Worm (Caenorhabditis elegans) whole organism, L4 larva: Measurements from ENCODE around the gene C49G7.7.

ENCODE experiments used
- D1046.2 ChIP-seq: fragments of 200-800 bp; sonication (Bioruptor generic); IDR thresholded peaks from 2 replicates; pipeline ENCODE4 v1.3.6; 2022; ENCODE audit warnings: missing genetic modification characterization, missing compliant biosample characterization
- F10B5.3 ChIP-seq: sonication (generic microtip); optimal IDR thresholded peaks from 2 replicates; lab custom pipeline; 2016; ENCODE audit warnings: mild to moderate bottlenecking, missing genetic modification characterization, missing compliant biosample characterization
- F37D6.2 ChIP-seq: sonication (generic microtip); optimal IDR thresholded peaks from 2 replicates; lab custom pipeline; 2016; ENCODE audit warnings: mild to moderate bottlenecking, missing genetic modification characterization, missing compliant biosample characterization
- T26A8.4 ChIP-seq: fragments of 200-800 bp; sonication (Bioruptor generic); IDR thresholded peaks from 2 replicates; pipeline ENCODE4 v1.3.6; 2022; ENCODE audit warnings: missing genetic modification characterization, missing compliant biosample characterization
- Y48G9A.11 ChIP-seq: fragments of 200-800 bp; sonication (Bioruptor generic); IDR thresholded peaks from 2 replicates; pipeline ENCODE4 v1.3.6; 2022; ENCODE audit warnings: missing genetic modification reagents, missing genetic modification characterization, missing compliant biosample characterization
- Y5F2A.4 ChIP-seq: fragments of 200-800 bp; sonication (Bioruptor generic); optimal IDR thresholded peaks from 2 replicates; lab custom pipeline; 2018; ENCODE audit warnings: mild to moderate bottlenecking, missing genetic modification characterization, missing compliant biosample characterization
- Y75B8A.6 ChIP-seq: fragments of 200-800 bp; sonication (Bioruptor generic); IDR thresholded peaks from 2 replicates; pipeline ENCODE4 v1.3.6; 2022; ENCODE audit warnings: missing genetic modification reagents, missing genetic modification characterization, missing compliant biosample characterization
- ZK337.2 ChIP-seq: fragments of 200-800 bp; sonication (Bioruptor generic); IDR thresholded peaks from 2 replicates; pipeline ENCODE4 v1.3.6; 2022; ENCODE audit warnings: missing genetic modification reagents, missing genetic modification characterization, missing compliant biosample characterization
- ZK546.5 ChIP-seq, 2 experiments: sonication (generic microtip); optimal IDR thresholded peaks; 2 replicates each; lab custom pipeline; 2017; ENCODE audit warnings: missing biosample characterization in 2 of 2, missing genetic modification characterization in 2 of 2
- aha-1 ChIP-seq: fragments of 150-350 bp; peaks from one replicate; lab custom pipeline; 2014; ENCODE audit warnings: missing biosample characterization, missing genetic modification characterization
- ama-1 ChIP-seq: fragments of 150-350 bp; optimal IDR thresholded peaks from 2 replicates; lab custom pipeline; 2014; ENCODE audit warnings: inconsistent platforms, mixed read lengths
- attf-4 ChIP-seq: sonication (generic microtip); optimal IDR thresholded peaks from 3 replicates; lab custom pipeline; 2017; ENCODE audit warnings: missing biosample characterization, missing genetic modification characterization
- ceh-20 ChIP-seq: fragments of 200-800 bp; sonication (Bioruptor generic); IDR thresholded peaks from 2 replicates; pipeline ENCODE4 v1.3.6; 2022; ENCODE audit warnings: missing genetic modification reagents, missing genetic modification characterization, missing compliant biosample characterization
- ceh-28 ChIP-seq: fragments of 150-350 bp; optimal IDR thresholded peaks from 2 replicates; lab custom pipeline; 2014; ENCODE audit warnings: missing biosample characterization, missing genetic modification reagents, missing genetic modification characterization
- ceh-44 ChIP-seq: fragments of 200-800 bp; sonication (Bioruptor generic); IDR thresholded peaks from 2 replicates; pipeline ENCODE4 v1.3.6; 2022; ENCODE audit warnings: missing genetic modification reagents, missing genetic modification characterization, missing compliant biosample characterization
- ceh-62 ChIP-seq: sonication (generic microtip); optimal IDR thresholded peaks from 2 replicates; lab custom pipeline; 2017; ENCODE audit warnings: missing biosample characterization, missing genetic modification characterization
- ctbp-1 ChIP-seq: fragments of 200-800 bp; sonication (Bioruptor generic); IDR thresholded peaks from 2 replicates; pipeline ENCODE4 v1.3.6; 2022; ENCODE audit warnings: missing genetic modification reagents, missing genetic modification characterization, missing compliant biosample characterization
- daf-12 ChIP-seq: fragments of 150-350 bp; optimal IDR thresholded peaks from 2 replicates; lab custom pipeline; 2014; ENCODE audit warnings: missing biosample characterization, missing genetic modification reagents, missing genetic modification characterization
- daf-16 ChIP-seq, 3 experiments: sonication (generic microtip); optimal IDR thresholded peaks; 2 replicates each; lab custom pipeline; 2016 to 2017; ENCODE audit warnings: missing genetic modification characterization in 3 of 3, missing genetic modification reagents in 3 of 3, mild to moderate bottlenecking in 2 of 3, missing compliant biosample characterization in 2 of 3, missing biosample characterization in 1 of 3, moderate library complexity in 1 of 3
- dpl-1 ChIP-seq: fragments of 150-350 bp; optimal IDR thresholded peaks from 2 replicates; lab custom pipeline; 2014; ENCODE audit warnings: missing biosample characterization, missing genetic modification reagents, missing genetic modification characterization
- egl-27 ChIP-seq: sonication (generic microtip); optimal IDR thresholded peaks from 3 replicates; lab custom pipeline; 2017; ENCODE audit warnings: missing biosample characterization, missing genetic modification reagents, missing genetic modification characterization
- fkh-10 ChIP-seq: fragments of 150-350 bp; optimal IDR thresholded peaks from 2 replicates; lab custom pipeline; 2014; ENCODE audit warnings: missing biosample characterization, missing genetic modification reagents, missing genetic modification characterization
- gei-8 ChIP-seq: fragments of 200-800 bp; sonication (Bioruptor generic); optimal IDR thresholded peaks from 2 replicates; lab custom pipeline; 2018; ENCODE audit warnings: mild to moderate bottlenecking, missing genetic modification characterization, missing compliant biosample characterization
- hif-1 ChIP-seq, 2 experiments: sonication (generic microtip); optimal IDR thresholded peaks; 2 replicates each; lab custom pipeline; 2016 to 2017; ENCODE audit warnings: missing compliant biosample characterization in 2 of 2, missing genetic modification characterization in 2 of 2, missing genetic modification reagents in 2 of 2, missing genotype in 2 of 2, mild to moderate bottlenecking in 1 of 2
- hlh-30 ChIP-seq: sonication (generic microtip); optimal IDR thresholded peaks from 2 replicates; lab custom pipeline; 2017; ENCODE audit warnings: antibody characterized with exemption, mild to moderate bottlenecking, missing genetic modification characterization, missing compliant biosample characterization; ENCODE audit not compliant: insufficient read depth
- jun-1 ChIP-seq: fragments of 150-350 bp; optimal IDR thresholded peaks from 2 replicates; lab custom pipeline; 2014; ENCODE audit warnings: missing biosample characterization, missing genetic modification reagents, missing genetic modification characterization
- lin-1 ChIP-seq: fragments of 200-800 bp; sonication (Bioruptor generic); IDR thresholded peaks from 2 replicates; pipeline ENCODE4 v1.3.6; 2022; ENCODE audit warnings: missing genetic modification reagents, missing genetic modification characterization, missing compliant biosample characterization
- lin-13 ChIP-seq: fragments of 150-350 bp; optimal IDR thresholded peaks from 2 replicates; lab custom pipeline; 2014; ENCODE audit warnings: missing biosample characterization, missing genetic modification reagents, missing genetic modification characterization
- lin-15B ChIP-seq: fragments of 150-350 bp; sonication (generic microtip); optimal IDR thresholded peaks from 3 replicates; lab custom pipeline; 2014; ENCODE audit warnings: missing biosample characterization, missing genetic modification characterization
- lir-3 ChIP-seq: sonication (generic microtip); optimal IDR thresholded peaks from 2 replicates; lab custom pipeline; 2016; ENCODE audit warnings: mild to moderate bottlenecking, missing genetic modification characterization, missing compliant biosample characterization
- lsy-2 ChIP-seq, 2 experiments: fragments of 150-350 bp in 1 of 2; sonication (generic microtip) in 1 of 2; optimal IDR thresholded peaks; 2 replicates each; lab custom pipeline; 2014 to 2017; ENCODE audit warnings: missing biosample characterization in 2 of 2, missing genetic modification characterization in 2 of 2
- madf-5 ChIP-seq, 2 experiments: fragments of 200-800 bp; sonication (Bioruptor generic); IDR thresholded peaks; 2 replicates each; pipeline ENCODE4 v1.3.6; 2022; ENCODE audit warnings: missing compliant biosample characterization in 2 of 2, missing genetic modification characterization in 2 of 2
- mdl-1 ChIP-seq, 2 experiments: fragments of 150-350 bp in 1 of 2; sonication (generic microtip) in 1 of 2; optimal IDR thresholded peaks; 2 replicates each; lab custom pipeline; 2014 to 2017; ENCODE audit warnings: missing biosample characterization in 2 of 2, missing genetic modification characterization in 2 of 2
- mxl-2 ChIP-seq: fragments of 200-800 bp; sonication (Bioruptor generic); conservative IDR thresholded peaks from 2 replicates; pipeline ENCODE4 v1.3.6; 2022; ENCODE audit warnings: missing genetic modification reagents, missing genetic modification characterization, missing compliant biosample characterization
- mxl-3 ChIP-seq: fragments of 200-800 bp; sonication (Bioruptor generic); optimal IDR thresholded peaks from 2 replicates; lab custom pipeline; 2018; ENCODE audit warnings: mild to moderate bottlenecking, missing genetic modification characterization, missing compliant biosample characterization
- nhr-11 ChIP-seq: fragments of 150-350 bp; optimal IDR thresholded peaks from 2 replicates; lab custom pipeline; 2014; ENCODE audit warnings: missing biosample characterization, missing genetic modification characterization
- nhr-237 ChIP-seq: sonication (generic microtip); optimal IDR thresholded peaks from 2 replicates; lab custom pipeline; 2017; ENCODE audit warnings: missing biosample characterization, missing genetic modification characterization
- nhr-25 ChIP-seq: sonication (generic microtip); optimal IDR thresholded peaks from 2 replicates; lab custom pipeline; 2017; ENCODE audit warnings: missing genetic modification characterization, mild to moderate bottlenecking, missing compliant biosample characterization, antibody characterized with exemption, moderate library complexity, borderline replicate concordance; ENCODE audit not compliant: insufficient read depth
- nhr-41 ChIP-seq: fragments of 200-800 bp; sonication (Bioruptor generic); IDR thresholded peaks from 2 replicates; pipeline ENCODE4 v1.3.6; 2022; ENCODE audit warnings: missing genetic modification reagents, missing genetic modification characterization, missing compliant biosample characterization
- nhr-42 ChIP-seq: fragments of 200-800 bp; sonication (Bioruptor generic); IDR thresholded peaks from 2 replicates; pipeline ENCODE4 v1.3.6; 2022; ENCODE audit warnings: missing genetic modification characterization, missing compliant biosample characterization
- nhr-77 ChIP-seq: fragments of 150-350 bp; optimal IDR thresholded peaks from 2 replicates; lab custom pipeline; 2014; ENCODE audit warnings: missing biosample characterization, missing genetic modification characterization
- pqm-1 ChIP-seq: sonication (generic microtip); optimal IDR thresholded peaks from 2 replicates; lab custom pipeline; 2017; ENCODE audit warnings: missing biosample characterization, missing genetic modification characterization
- saeg-2 ChIP-seq: fragments of 200-800 bp; sonication (Bioruptor generic); IDR thresholded peaks from 2 replicates; pipeline ENCODE4 v1.3.6; 2022; ENCODE audit warnings: missing genetic modification reagents, missing genetic modification characterization, missing compliant biosample characterization
- sdz-12 ChIP-seq: fragments of 200-800 bp; sonication (Bioruptor generic); optimal IDR thresholded peaks from 2 replicates; lab custom pipeline; 2018; ENCODE audit warnings: mild to moderate bottlenecking, missing genetic modification characterization, missing compliant biosample characterization
- snpc-1.2 ChIP-seq: fragments of 200-800 bp; sonication (Bioruptor generic); IDR thresholded peaks from 2 replicates; pipeline ENCODE4 v1.3.6; 2022; ENCODE audit warnings: missing genetic modification reagents, missing genetic modification characterization, missing compliant biosample characterization
- tra-1 ChIP-seq: fragments of 200-800 bp; sonication (Bioruptor generic); IDR thresholded peaks from 2 replicates; pipeline ENCODE4 v1.3.6; 2022; ENCODE audit warnings: missing genetic modification reagents, missing genetic modification characterization, missing compliant biosample characterization
- unc-62 ChIP-seq, 3 experiments: fragments of 150-350 bp in 1 of 3; sonication (generic microtip); optimal IDR thresholded peaks in 2 of 3; peaks in 1 of 3; 1 replicate in 1 of 3; 2 replicates in 2 of 3; lab custom pipeline; 2014 to 2017; ENCODE audit warnings: missing biosample characterization in 3 of 3, missing genetic modification characterization in 3 of 3, missing genetic modification reagents in 3 of 3, missing genotype in 1 of 3
- vab-7 ChIP-seq: fragments of 200-800 bp; sonication (Bioruptor generic); IDR thresholded peaks from 2 replicates; pipeline ENCODE4 v1.3.6; 2022; ENCODE audit warnings: missing genetic modification reagents, missing genetic modification characterization, missing compliant biosample characterization
- zfp-2 ChIP-seq: sonication (generic microtip); optimal IDR thresholded peaks from 2 replicates; lab custom pipeline; 2016; ENCODE audit warnings: mild to moderate bottlenecking, missing genetic modification characterization, missing compliant biosample characterization
- zip-11 ChIP-seq: fragments of 200-800 bp; sonication (Bioruptor generic); IDR thresholded peaks from 2 replicates; pipeline ENCODE4 v1.3.6; 2022; ENCODE audit warnings: missing genetic modification characterization, missing compliant biosample characterization
- ztf-7 ChIP-seq: fragments of 150-350 bp; optimal IDR thresholded peaks from 2 replicates; lab custom pipeline; 2014; ENCODE audit warnings: missing biosample characterization, missing genetic modification characterization

The C49G7.7 gene

DNA sequence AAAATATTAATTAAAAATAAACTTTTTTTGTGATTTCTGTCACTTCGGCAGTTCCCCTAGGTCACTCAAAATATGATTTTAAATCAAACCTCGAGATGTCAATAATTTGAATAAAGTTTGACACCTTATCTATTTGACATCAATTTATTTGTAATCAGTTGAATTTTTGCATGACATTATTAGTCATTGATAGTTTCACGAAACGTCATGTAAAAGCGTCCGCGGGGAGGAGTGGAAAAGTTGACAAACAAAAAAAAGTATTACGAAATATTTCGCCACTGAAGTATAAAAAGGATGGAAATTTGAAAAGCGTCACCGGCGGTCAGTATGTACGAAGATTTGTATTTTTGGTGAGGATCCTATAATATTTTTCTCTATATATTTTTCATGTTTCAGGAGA is 9.5 kb upstream of the C49G7.7 start, which contains the start of gene K09D9.1 (continued):
- TF ChIP-seq tra-1 (no peak), pqm-1 (tag; lab: Kevin White, UChicago) (peak; percentile 75), lsy-2 (tag; optimal IDR thresholded peaks at IDR 0.05; lab: Kevin White, UChicago) (no peak), ZK546.5 (tag; optimal IDR thresholded peaks at IDR 0.05; lab: Kevin White, UChicago) (no peak), F37D6.2 (tag; lab: Kevin White, UChicago) (no peak), ceh-44 (no peak), snpc-1.2 (GFP tag; lab: Robert Waterston, UW) (no peak), ceh-62 (tag; lab: Kevin White, UChicago) (no peak), saeg-2 (GFP tag; lab: Robert Waterston, UW) (no peak), ctbp-1 (GFP tag; lab: Robert Waterston, UW) (no peak), jun-1 (tag; lab: Kevin White, UChicago) (no peak), attf-4 (tag; lab: Kevin White, UChicago) (no peak), madf-5 (GFP tag; IDR thresholded peaks at IDR 0.05; lab: Robert Waterston, UW) (no peak), nhr-25 (tag; lab: Kevin White, UChicago) (no peak), nhr-11 (tag; lab: Kevin White, UChicago) (no peak), sdz-12 (GFP tag; lab: Kevin White, UChicago) (no peak), T26A8.4 (GFP tag; lab: Robert Waterston, UW) (no peak), egl-27 (tag; lab: Kevin White, UChicago) (no peak), zip-11 (no peak), Y5F2A.4 (GFP tag; lab: Kevin White, UChicago) (no peak), fkh-10 (GFP tag; lab: Kevin White, UChicago) (no peak), zfp-2 (no peak), mxl-2 (no peak), hlh-30 (tag; lab: Kevin White, UChicago) (peak; percentile 79), gei-8 (GFP tag; lab: Kevin White, UChicago) (no peak), lin-15B (tag; lab: Kevin White, UChicago) (no peak), F10B5.3 (no peak), daf-12 (tag; lab: Kevin White, UChicago) (no peak), Y75B8A.6 (GFP tag; lab: Robert Waterston, UW) (no peak), dpl-1 (peak; percentile 14), lin-1 (GFP tag; lab: Robert Waterston, UW) (0 out of 2 replicates have a peak, but pooled peaks have one; percentile 45), D1046.2 (GFP tag; lab: Robert Waterston, UW) (no peak), vab-7 (GFP tag; lab: Robert Waterston, UW) (no peak), lir-3 (tag; lab: Kevin White, UChicago) (no peak), unc-62 (GFP tag; optimal IDR thresholded peaks at IDR 0.05 in 1 of 2; lab: Kevin White, UChicago) (no peak), unc-62 (tag; optimal IDR thresholded peaks at IDR 0.05; lab: Kevin White, UChicago) (no peak), Y48G9A.11 (GFP tag; lab: Robert Waterston, UW) (no peak), ceh-20 (no peak), mxl-3 (GFP tag; lab: Kevin White, UChicago) (no peak), ztf-7 (tag; lab: Kevin White, UChicago) (peak; percentile 67), aha-1 (no peak), nhr-237 (no peak), hif-1 (tag; optimal IDR thresholded peaks at IDR 0.05; lab: Kevin White, UChicago) (no peak), mdl-1 (tag; optimal IDR thresholded peaks at IDR 0.05; lab: Kevin White, UChicago) (no peak), lin-13 (GFP tag; lab: Kevin White, UChicago) (no peak), ZK337.2 (GFP tag; lab: Robert Waterston, UW) (no peak), ama-1 (lab: Kevin White, UChicago) (no peak), daf-16 (GFP tag; optimal IDR thresholded peaks at IDR 0.05; lab: Kevin White, UChicago) (peak in 1 of 2 experiments; percentile 57), daf-16 (tag; optimal IDR thresholded peaks at IDR 0.05; lab: Kevin White, UChicago) (peak; percentile 95), nhr-77 (tag; lab: Kevin White, UChicago) (peak; percentile 86), nhr-42 (no peak), ceh-28 (no peak), nhr-41 (GFP tag; lab: Robert Waterston, UW) (peak; percentile 58; the same call in 1 of the 2 replicates)
